Worm (Caenorhabditis elegans): ENCODE results near the gene msp-74.
A peak's percentile ranks its signal among the peaks of the same experiment; 100 is the strongest.

Gene msp-74

ce11 chrII:5103784-5104457, 11.2 kb downstream of the msp-74 start, which contains the start of the genes C04G6.11 and mpk-2:
Gene C04G6.11, minus strand, starts transcription at chrII:5103834.
Gene mpk-2, plus strand, starts transcription at chrII:5104118.
- no peak for TF ChIP-seq ZK546.5 (tag; optimal IDR thresholded peaks at IDR 0.05)
- TF ChIP-seq pqm-1 (tag; optimal IDR thresholded peaks at IDR 0.05), result peak; percentile 42
- peak; percentile 27 for TF ChIP-seq pha-4 (tag; optimal IDR thresholded peaks at IDR 0.05)
- peak; percentile 33 for TF ChIP-seq jun-1 (tag; optimal IDR thresholded peaks at IDR 0.05)
- peak; percentile 99 for TF ChIP-seq elt-2 (tag; optimal IDR thresholded peaks at IDR 0.05)

ce11 chrII:5103189-5103588, 11.9 kb downstream of the msp-74 start:
- TF ChIP-seq elt-1 (tag; optimal IDR thresholded peaks at IDR 0.05) (peak; percentile 88), pqm-1 (tag; optimal IDR thresholded peaks at IDR 0.05) (no peak), nhr-25 (tag; optimal IDR thresholded peaks at IDR 0.05) (peak; percentile 3)

DNA sequence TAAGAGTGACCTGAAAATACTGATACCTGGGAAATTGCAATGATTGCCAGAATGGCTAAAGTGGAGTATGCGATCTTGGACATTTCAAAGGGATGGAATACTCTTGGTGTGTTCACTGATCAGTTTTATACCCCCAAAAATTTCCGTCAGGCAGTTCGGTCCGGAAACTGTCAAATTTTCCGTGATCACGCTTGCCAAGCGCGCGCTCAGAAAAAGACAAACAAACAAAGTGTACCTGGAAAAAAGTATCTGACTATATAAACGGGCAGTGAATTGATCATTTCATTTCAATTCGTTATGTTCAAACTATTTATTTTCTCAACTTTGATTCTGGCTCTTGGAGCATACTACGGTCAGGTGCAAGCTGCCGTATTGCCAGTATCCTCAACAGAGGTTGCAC, 13.4 kb downstream of the msp-74 start, which contains the start of the genes idpb-3 and idpb-1:
Gene idpb-3, minus strand, starts transcription at position 101 of the 400 bp plus-strand sequence.
Gene idpb-1, plus strand, starts transcription at position 284 of the 400 bp plus-strand sequence.
- TF ChIP-seq R02D3.7 (tag; optimal IDR thresholded peaks at IDR 0.05) (no peak), mml-1 (tag; optimal IDR thresholded peaks at IDR 0.05) (no peak), ztf-11 (tag; optimal IDR thresholded peaks at IDR 0.05) (no peak), egl-5 (tag; optimal IDR thresholded peaks at IDR 0.05) (no peak), nhr-28 (tag; optimal IDR thresholded peaks at IDR 0.05) (no peak), egl-27 (tag; optimal IDR thresholded peaks at IDR 0.05) (no peak), nfya-1 (tag; optimal IDR thresholded peaks at IDR 0.05; ENCODE audit: insufficient read depth) (no peak), snpc-4 (tag; optimal IDR thresholded peaks at IDR 0.05) (no peak), tbx-2 (tag; optimal IDR thresholded peaks at IDR 0.05) (no peak), nhr-11 (tag; optimal IDR thresholded peaks at IDR 0.05) (no peak), ceh-9 (tag; optimal IDR thresholded peaks at IDR 0.05) (no peak), ZK546.5 (tag; optimal IDR thresholded peaks at IDR 0.05) (no peak), jun-1 (tag; optimal IDR thresholded peaks at IDR 0.05) (no peak)

DNA sequence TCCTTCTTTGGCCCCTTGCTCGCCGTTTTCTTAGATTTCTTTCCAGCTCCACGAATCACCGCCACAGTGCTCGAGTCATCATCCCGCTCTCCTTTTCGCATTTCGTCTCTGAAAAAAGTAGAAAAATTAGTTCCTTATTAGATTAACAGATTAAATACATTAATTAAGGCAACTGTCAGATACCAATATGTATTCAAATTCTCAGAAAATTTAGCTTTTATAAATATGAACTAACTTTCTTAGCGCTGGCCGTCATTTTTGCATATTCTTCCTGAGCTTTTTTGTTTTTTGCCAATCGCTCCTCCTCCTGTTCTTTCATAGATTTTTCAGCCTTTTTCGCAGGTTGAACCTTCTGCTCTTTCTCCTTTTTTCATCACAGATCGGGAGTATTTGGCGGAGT, 15.5 kb downstream of the msp-74 start, which contains the start of gene C04G6.6:
Gene C04G6.6, minus strand, starts transcription at position 101 of the 400 bp plus-strand sequence.
- TF ChIP-seq nhr-67 (tag; optimal IDR thresholded peaks at IDR 0.05), result no peak
- TF ChIP-seq unc-62 (GFP tag; optimal IDR thresholded peaks at IDR 0.05), result no peak
- TF ChIP-seq mdl-1 (tag; optimal IDR thresholded peaks at IDR 0.05), result no peak

- TF ChIP-seq egl-27 (tag; optimal IDR thresholded peaks at IDR 0.05) (no peak), ceh-16 (tag; optimal IDR thresholded peaks at IDR 0.05) (no peak), nfya-1 (tag; optimal IDR thresholded peaks at IDR 0.05; ENCODE audit: insufficient read depth) (peak; percentile 86), nhr-76 (tag; optimal IDR thresholded peaks at IDR 0.05) (no peak), unc-62 (GFP tag; optimal IDR thresholded peaks at IDR 0.05) (no peak)
Measured at ce11 chrII:5099034-5099433, 16.1 kb downstream of the msp-74 start.

DNA sequence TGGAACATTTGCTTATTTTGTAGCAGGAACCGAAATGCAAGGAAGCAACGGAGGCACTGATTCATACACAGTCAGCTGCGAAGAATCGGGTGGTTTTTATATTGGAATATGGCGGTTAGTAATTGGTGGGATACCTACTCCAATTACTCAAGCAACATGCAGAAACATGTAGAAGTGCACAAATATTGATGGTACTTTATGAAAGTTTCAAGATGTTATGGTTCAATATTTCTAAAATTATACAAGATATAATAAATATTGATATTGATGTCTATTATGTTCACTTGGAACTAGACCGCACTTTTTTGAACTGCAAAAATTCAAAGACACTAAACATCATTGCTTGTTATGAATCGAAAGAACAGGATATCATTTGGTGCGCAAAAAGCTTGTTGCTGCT, 21.2 kb downstream of the msp-74 start, which contains the start of gene C04G6.13:
Gene C04G6.13, plus strand, starts transcription at position 301 of the 400 bp plus-strand sequence.
- TF ChIP-seq fos-1 (tag; optimal IDR thresholded peaks at IDR 0.05) (no peak), pqm-1 (tag; optimal IDR thresholded peaks at IDR 0.05) (no peak)

DNA sequence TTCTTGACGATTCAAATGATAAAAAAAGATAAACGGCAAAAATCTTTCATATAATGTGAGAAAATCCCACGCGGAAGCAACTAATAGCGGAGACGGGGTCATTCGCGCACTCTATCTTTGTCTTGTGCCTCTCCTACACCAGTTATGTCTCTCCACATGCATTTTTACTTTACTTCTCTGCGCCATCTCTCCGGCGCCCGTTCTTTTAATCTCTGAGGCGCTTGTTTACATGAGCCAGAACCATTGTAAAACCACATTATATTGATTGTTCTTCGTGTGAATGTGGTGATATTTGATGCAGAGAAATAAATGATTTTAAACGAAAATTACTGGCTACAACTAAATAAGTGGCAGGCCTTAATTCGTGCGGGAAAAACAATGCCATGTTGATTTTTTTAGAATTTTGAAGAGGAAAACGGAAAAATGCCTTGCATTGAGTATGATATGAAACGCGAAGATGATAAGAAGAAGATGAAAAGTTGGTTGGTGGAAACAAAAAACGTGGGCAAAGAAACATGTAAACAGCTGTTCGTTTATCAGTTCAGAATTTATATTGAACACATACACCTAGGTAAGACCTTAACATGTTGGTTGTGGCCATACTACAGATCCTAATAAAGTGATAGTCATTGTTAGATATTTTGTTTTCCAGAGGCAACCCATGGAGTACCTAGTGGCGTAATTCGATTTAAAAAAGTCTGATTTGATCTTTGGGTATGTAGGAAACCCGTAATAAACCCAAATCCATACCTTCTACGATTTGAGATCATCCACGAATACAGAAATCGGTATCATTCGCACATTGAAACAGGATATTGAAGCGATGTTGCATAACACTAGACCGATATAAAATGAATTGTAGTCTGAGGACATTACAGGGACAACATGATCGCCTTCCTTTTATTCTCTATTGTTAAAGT, 22.5 kb downstream of the msp-74 start, which contains the start of gene C04G6.2:
Gene C04G6.2, plus strand, starts transcription at position 870 of the 920 bp plus-strand sequence.
- TF ChIP-seq fkh-10 (GFP tag; optimal IDR thresholded peaks at IDR 0.05) (no peak), nfya-1 (tag; optimal IDR thresholded peaks at IDR 0.05; ENCODE audit: insufficient read depth) (peak; percentile 77), lin-15B (tag; optimal IDR thresholded peaks at IDR 0.05) (no peak), skn-1 (tag; optimal IDR thresholded peaks at IDR 0.05) (no peak), mdl-1 (tag; optimal IDR thresholded peaks at IDR 0.05) (no peak), ZK546.5 (tag; optimal IDR thresholded peaks at IDR 0.05) (no peak), nhr-77 (tag; optimal IDR thresholded peaks at IDR 0.05) (no peak), nhr-237 (tag; optimal IDR thresholded peaks at IDR 0.05) (no peak), sea-2 (GFP tag; optimal IDR thresholded peaks at IDR 0.05) (no peak), ceh-16 (tag; optimal IDR thresholded peaks at IDR 0.05) (no peak), ztf-11 (tag; optimal IDR thresholded peaks at IDR 0.05) (no peak), unc-39 (tag; optimal IDR thresholded peaks at IDR 0.05) (no peak), lin-39 (tag; optimal IDR thresholded peaks at IDR 0.05) (peak; percentile 61), aly-2 (tag; optimal IDR thresholded peaks at IDR 0.05) (no peak), nhr-23 (tag; optimal IDR thresholded peaks at IDR 0.05) (peak; percentile 72), nhr-28 (tag; optimal IDR thresholded peaks at IDR 0.05) (no peak), snpc-4 (tag; optimal IDR thresholded peaks at IDR 0.05) (peak; percentile 73), mml-1 (tag; optimal IDR thresholded peaks at IDR 0.05) (no peak), daf-12 (tag; optimal IDR thresholded peaks at IDR 0.05) (no peak), elt-1 (tag; optimal IDR thresholded peaks at IDR 0.05) (no peak), zag-1 (tag; optimal IDR thresholded peaks at IDR 0.05) (no peak), hmg-11 (tag; optimal IDR thresholded peaks at IDR 0.05) (peak; percentile 72)
